Worm (Caenorhabditis elegans) whole organism, dauer: ENCODE results near the gene K12D9.1.
"Not testable (repeated sequence)": the region's sequence is repeated elsewhere in the genome, so short reads cannot be mapped to it uniquely, and the experiment has no call there.

ENCODE experiments used
- unc-62 ChIP-seq: sonication (generic microtip); optimal IDR thresholded peaks from 2 replicates; lab custom pipeline; 2017; ENCODE audit warnings: missing biosample characterization, missing genetic modification reagents, missing genetic modification characterization

Gene K12D9.1

ce11 chrV:3011394-3011793 is 2.9 kb upstream of the K12D9.1 start, which contains the start of gene srw-135:
Gene srw-135 (minus strand): TSS chrV:3011494.
- TF ChIP-seq unc-62 (GFP tag; lab: Kevin White, UChicago) = no peak

ce11 chrV:3017930-3018329 is 3.6 kb downstream of the K12D9.1 start:
- no peak for TF ChIP-seq unc-62 (GFP tag; lab: Kevin White, UChicago)

ce11 chrV:3021306-3021705 is 7.0 kb downstream of the K12D9.1 start, which contains the start of gene irld-12:
Gene irld-12 (minus strand): TSS chrV:3021406.
- TF ChIP-seq unc-62 (GFP tag; lab: Kevin White, UChicago) = no peak

- TF ChIP-seq unc-62 (GFP tag; lab: Kevin White, UChicago) = no peak
Measured at ce11 chrV:3024274-3024673, 10.0 kb downstream of the K12D9.1 start, which contains the start of gene asp-8. Gene asp-8 (plus strand): TSS chrV:3024549.

ce11 chrV:3028205-3028604 is 13.9 kb downstream of the K12D9.1 start, which contains the start of gene asp-7:
Gene asp-7 (plus strand): TSS chrV:3028285.
- TF ChIP-seq unc-62 (GFP tag; lab: Kevin White, UChicago) = no peak

- no peak for TF ChIP-seq unc-62 (GFP tag; lab: Kevin White, UChicago)
Measured at ce11 chrV:3032343-3032742, 18.1 kb downstream of the K12D9.1 start, which contains the start of gene irld-38. Gene irld-38 (minus strand): TSS chrV:3032443.

- TF ChIP-seq unc-62 (GFP tag; lab: Kevin White, UChicago) = no peak
Measured at ce11 chrV:3034236-3034635, 20.0 kb downstream of the K12D9.1 start, which contains the start of gene srw-8. Gene srw-8 (minus strand): TSS chrV:3034336.

- TF ChIP-seq unc-62 (GFP tag; lab: Kevin White, UChicago) = no peak
Measured at ce11 chrV:3038058-3038457, 23.8 kb downstream of the K12D9.1 start.

ce11 chrV:3039282-3039681 is 25.0 kb downstream of the K12D9.1 start, which contains the start of gene chpf-2:
Gene chpf-2 (minus strand): TSS chrV:3039382.
- TF ChIP-seq unc-62 (GFP tag; lab: Kevin White, UChicago) = no peak

ce11 chrV:3040930-3041329 is 26.6 kb downstream of the K12D9.1 start:
- TF ChIP-seq unc-62 (GFP tag; lab: Kevin White, UChicago) = no peak

ce11 chrV:3044837-3045236 is 30.6 kb downstream of the K12D9.1 start, which contains the start of gene F59D6.1:
Gene F59D6.1 (plus strand): TSS chrV:3045137.
- no peak for TF ChIP-seq unc-62 (GFP tag; lab: Kevin White, UChicago)

ce11 chrV:3046364-3046763 is 32.1 kb downstream of the K12D9.1 start:
- TF ChIP-seq unc-62 (GFP tag; lab: Kevin White, UChicago) = no peak

- TF ChIP-seq unc-62 (GFP tag; lab: Kevin White, UChicago) = no peak
Measured at ce11 chrV:3054254-3054653, 40.0 kb downstream of the K12D9.1 start, which contains the start of gene C50H11.8. Gene C50H11.8 (plus strand): TSS chrV:3054554.

- TF ChIP-seq unc-62 (GFP tag; lab: Kevin White, UChicago) = no peak
Measured at ce11 chrV:3058996-3059395, 44.7 kb downstream of the K12D9.1 start, which contains the start of gene str-244. Gene str-244 (minus strand): TSS chrV:3059096.

- TF ChIP-seq unc-62 (GFP tag; lab: Kevin White, UChicago) = no peak
Measured at ce11 chrV:3062078-3062477, 47.8 kb downstream of the K12D9.1 start, which contains the start of gene srt-15. Gene srt-15 (minus strand): TSS chrV:3062178.

ce11 chrV:3064418-3064817 is 50.1 kb downstream of the K12D9.1 start, which contains the start of gene srt-16:
Gene srt-16 (minus strand): TSS chrV:3064518.
- TF ChIP-seq unc-62 (GFP tag; lab: Kevin White, UChicago) = not testable (repeated sequence)
